Fruit fly (Drosophila melanogaster) whole organism, embryonic: ENCODE results near the gene CG7878.
A peak's percentile ranks its signal among the peaks of the same experiment; 100 is the strongest.

ENCODE experiments used
- ATbp ChIP-seq: fragments of 200-800 bp; sonication (Bioruptor generic); optimal IDR thresholded peaks from 2 replicates; lab custom pipeline; 2017; ENCODE audit warnings: missing biosample characterization, mild to moderate bottlenecking, missing genetic modification characterization, missing genetic modification reagents
- BtbVII ChIP-seq: fragments of 200-800 bp; sonication (Bioruptor generic); optimal IDR thresholded peaks from 3 replicates; lab custom pipeline; 2017; ENCODE audit warnings: missing biosample characterization, mild to moderate bottlenecking, missing genetic modification characterization
- CG12104 ChIP-seq: fragments of 200-800 bp; sonication (Bioruptor generic); optimal IDR thresholded peaks from 3 replicates; lab custom pipeline; 2016; ENCODE audit warnings: missing biosample characterization, missing genetic modification characterization
- CG12942 ChIP-seq: fragments of 200-800 bp; sonication (Bioruptor generic); optimal IDR thresholded peaks from 3 replicates; lab custom pipeline; 2016; ENCODE audit warnings: missing biosample characterization, missing genetic modification characterization
- CG14050 ChIP-seq: fragments of 200-800 bp; sonication (Bioruptor generic); IDR thresholded peaks from 3 replicates; pipeline ENCODE4 v1.3.6; 2022; ENCODE audit warnings: missing biosample characterization, missing genetic modification characterization
- CG14441 ChIP-seq: fragments of 200-800 bp; sonication (Bioruptor generic); IDR thresholded peaks from 2 replicates; pipeline ENCODE4 v1.3.6; 2022; ENCODE audit warnings: missing biosample characterization, missing genetic modification characterization
- CG14965 ChIP-seq: fragments of 200-800 bp; sonication (Bioruptor generic); optimal IDR thresholded peaks from 2 replicates; lab custom pipeline; 2016; ENCODE audit warnings: missing biosample characterization, missing genetic modification characterization, borderline replicate concordance
- CG1602 ChIP-seq: fragments of 200-800 bp; sonication (Bioruptor generic); optimal IDR thresholded peaks from 3 replicates; lab custom pipeline; 2016; ENCODE audit warnings: missing biosample characterization, missing genetic modification characterization
- CG16813 ChIP-seq: fragments of 200-800 bp; sonication (Bioruptor generic); IDR thresholded peaks from 3 replicates; pipeline ENCODE4 v1.3.6; 2022; ENCODE audit warnings: missing biosample characterization, missing genetic modification characterization; ENCODE audit not compliant: partially characterized antibody
- CG16863 ChIP-seq: fragments of 200-800 bp; sonication (Bioruptor generic); optimal IDR thresholded peaks from 3 replicates; lab custom pipeline; 2016; ENCODE audit warnings: missing biosample characterization, missing genetic modification characterization
- CG17361 ChIP-seq: fragments of 200-800 bp; sonication (Bioruptor generic); IDR thresholded peaks from 3 replicates; pipeline ENCODE4 v1.3.6; 2022; ENCODE audit warnings: missing biosample characterization, missing genetic modification characterization
- CG30403 ChIP-seq: fragments of 200-800 bp; sonication (Bioruptor generic); optimal IDR thresholded peaks from 3 replicates; lab custom pipeline; 2016; ENCODE audit warnings: missing biosample characterization, missing genetic modification characterization
- CG34224 ChIP-seq: fragments of 200-800 bp; sonication (Bioruptor generic); IDR thresholded peaks from 3 replicates; pipeline ENCODE4 v1.3.6; 2022; ENCODE audit warnings: missing biosample characterization, missing genetic modification characterization; ENCODE audit not compliant: partially characterized antibody
- CG4282 ChIP-seq: fragments of 200-800 bp; sonication (Bioruptor generic); optimal IDR thresholded peaks from 2 replicates; lab custom pipeline; 2016; ENCODE audit warnings: missing biosample characterization, missing genetic modification characterization
- CG4730 ChIP-seq: fragments of 200-800 bp; sonication (Bioruptor generic); IDR thresholded peaks from 2 replicates; pipeline ENCODE4 v1.3.6; 2022; ENCODE audit warnings: missing biosample characterization, missing genetic modification characterization
- CG7786 ChIP-seq: fragments of 200-800 bp; sonication (Bioruptor generic); optimal IDR thresholded peaks from 2 replicates; lab custom pipeline; 2016; ENCODE audit warnings: missing biosample characterization, missing genetic modification characterization
- CG8388 ChIP-seq: fragments of 200-800 bp; sonication (Bioruptor generic); optimal IDR thresholded peaks from 2 replicates; lab custom pipeline; 2019; ENCODE audit warnings: missing biosample characterization, mild to moderate bottlenecking, missing genetic modification characterization, moderate library complexity
- CTCF ChIP-seq: fragments of 200-800 bp; sonication (Bioruptor generic); optimal IDR thresholded peaks from 2 replicates; lab custom pipeline; 2017; ENCODE audit warnings: missing biosample characterization, mild to moderate bottlenecking, missing genetic modification characterization, moderate library complexity
- Chrac-16 ChIP-seq: fragments of 200-800 bp; sonication (Bioruptor generic); optimal IDR thresholded peaks from 3 replicates; lab custom pipeline; 2016; ENCODE audit warnings: missing biosample characterization, missing genetic modification characterization
- Fer2 ChIP-seq: fragments of 200-800 bp; sonication (Bioruptor generic); optimal IDR thresholded peaks from 2 replicates; lab custom pipeline; 2018; ENCODE audit warnings: missing biosample characterization, mild to moderate bottlenecking, missing genetic modification characterization, moderate library complexity
- HLH3B ChIP-seq: fragments of 200-800 bp; sonication (Bioruptor generic); IDR thresholded peaks from 2 replicates; pipeline ENCODE4 v1.3.6; 2022; ENCODE audit warnings: missing biosample characterization, missing genetic modification characterization
- Hmx ChIP-seq: fragments of 200-800 bp; sonication (Bioruptor generic); optimal IDR thresholded peaks from 2 replicates; lab custom pipeline; 2016; ENCODE audit warnings: missing biosample characterization, missing genetic modification characterization
- Jarid2 ChIP-seq: fragments of 200-800 bp; sonication (Bioruptor generic); optimal IDR thresholded peaks from 3 replicates; lab custom pipeline; 2017; ENCODE audit warnings: mild to moderate bottlenecking, missing biosample characterization, missing genetic modification reagents, missing genetic modification characterization
- MTF-1 ChIP-seq: fragments of 200-800 bp; sonication (Bioruptor generic); optimal IDR thresholded peaks from 2 replicates; lab custom pipeline; 2018; ENCODE audit warnings: missing biosample characterization, mild to moderate bottlenecking, missing genetic modification characterization, borderline replicate concordance
- Myb ChIP-seq: fragments of 200-800 bp; sonication (Bioruptor generic); optimal IDR thresholded peaks from 2 replicates; lab custom pipeline; 2016; ENCODE audit warnings: missing biosample characterization, missing genetic modification characterization
- Nf-YB ChIP-seq: fragments of 200-800 bp; sonication (Bioruptor generic); optimal IDR thresholded peaks from 3 replicates; lab custom pipeline; 2019; ENCODE audit warnings: missing biosample characterization, mild to moderate bottlenecking, missing genetic modification characterization, moderate library complexity
- Poxn ChIP-seq: fragments of 200-800 bp; sonication (Bioruptor generic); IDR thresholded peaks from 2 replicates; pipeline ENCODE4 v1.3.6; 2022; ENCODE audit warnings: missing biosample characterization, missing genetic modification characterization
- Spps ChIP-seq: fragments of 200-800 bp; sonication (Bioruptor generic); optimal IDR thresholded peaks from 2 replicates; lab custom pipeline; 2018; ENCODE audit warnings: missing biosample characterization, mild to moderate bottlenecking, missing genetic modification characterization
- bcd ChIP-seq: fragments of 200-800 bp; sonication (Bioruptor generic); optimal IDR thresholded peaks from 2 replicates; lab custom pipeline; 2017; ENCODE audit warnings: missing biosample characterization, mild to moderate bottlenecking, missing genetic modification characterization
- bigmax ChIP-seq: fragments of 200-800 bp; sonication (Bioruptor generic); optimal IDR thresholded peaks from 2 replicates; lab custom pipeline; 2018; ENCODE audit warnings: missing biosample characterization, mild to moderate bottlenecking, missing genetic modification characterization
- br ChIP-seq: fragments of >200 bp; optimal IDR thresholded peaks from 2 replicates; lab custom pipeline; 2017
- chn ChIP-seq: fragments of 200-800 bp; sonication (Bioruptor generic); optimal IDR thresholded peaks from 2 replicates; lab custom pipeline; 2016; ENCODE audit warnings: missing biosample characterization, missing genetic modification characterization
- croc ChIP-seq: fragments of 200-800 bp; sonication (Bioruptor generic); conservative IDR thresholded peaks from 3 replicates; pipeline ENCODE4 v1.3.6; 2022; ENCODE audit warnings: missing biosample characterization, missing genetic modification characterization
- crp ChIP-seq, 2 experiments: fragments of 200-800 bp; sonication (Bioruptor generic); optimal IDR thresholded peaks; 2 replicates in 1 of 2; 3 replicates in 1 of 2; lab custom pipeline; 2017; ENCODE audit warnings: missing biosample characterization in 2 of 2, missing genetic modification characterization in 2 of 2, mild to moderate bottlenecking in 1 of 2, moderate library complexity in 1 of 2
- en ChIP-seq: fragments of 200-800 bp; sonication (Bioruptor generic); optimal IDR thresholded peaks from 2 replicates; lab custom pipeline; 2016; ENCODE audit warnings: missing biosample characterization, missing genetic modification characterization
- fd102C ChIP-seq: fragments of 200-800 bp; sonication (Bioruptor generic); optimal IDR thresholded peaks from 2 replicates; lab custom pipeline; 2018; ENCODE audit warnings: missing biosample characterization, mild to moderate bottlenecking, missing genetic modification characterization, moderate library complexity
- lola ChIP-seq, 3 experiments: fragments of >200 bp in 2 of 3; fragments of 200-800 bp in 1 of 3; sonication (Bioruptor generic) in 1 of 3; optimal IDR thresholded peaks; 2 replicates each; lab custom pipeline; 2017 to 2019; ENCODE audit warnings: missing biosample characterization in 3 of 3, missing genetic modification characterization in 3 of 3, mild to moderate bottlenecking in 1 of 3, moderate library complexity in 1 of 3
- mirr ChIP-seq: fragments of 200-800 bp; sonication (Bioruptor generic); optimal IDR thresholded peaks from 3 replicates; lab custom pipeline; 2018; ENCODE audit warnings: missing biosample characterization, mild to moderate bottlenecking, missing genetic modification characterization
- onecut ChIP-seq: fragments of 200-800 bp; sonication (Bioruptor generic); IDR thresholded peaks from 2 replicates; pipeline ENCODE4 v1.3.6; 2022; ENCODE audit warnings: missing biosample characterization, missing genetic modification characterization
- org-1 ChIP-seq: fragments of 200-800 bp; sonication (Bioruptor generic); optimal IDR thresholded peaks from 2 replicates; lab custom pipeline; 2017; ENCODE audit warnings: missing biosample characterization, missing genetic modification characterization
- pan ChIP-seq, 4 experiments: fragments of >200 bp in 3 of 4; fragments of 200-800 bp in 1 of 4; sonication (Bioruptor generic) in 1 of 4; optimal IDR thresholded peaks in 3 of 4; IDR thresholded peaks in 1 of 4; 2 replicates each; pipeline versions ENCODE4 v1.3.6 to Lab custom; 2017 to 2022; ENCODE audit warnings: missing biosample characterization in 2 of 4, missing genetic modification characterization in 2 of 4, mixed read lengths in 1 of 4
- phol ChIP-seq: fragments of 200-800 bp; sonication (Bioruptor generic); optimal IDR thresholded peaks from 3 replicates; lab custom pipeline; 2018; ENCODE audit warnings: missing biosample characterization, mild to moderate bottlenecking, missing genetic modification characterization, moderate library complexity
- sc ChIP-seq, 3 experiments: fragments of >200 bp in 2 of 3; fragments of 200-800 bp in 1 of 3; sonication (Bioruptor generic) in 1 of 3; optimal IDR thresholded peaks; 2 replicates in 2 of 3; 3 replicates in 1 of 3; lab custom pipeline; 2017; ENCODE audit warnings: mild to moderate bottlenecking in 1 of 3, missing biosample characterization in 1 of 3, missing genetic modification characterization in 1 of 3, missing genetic modification reagents in 1 of 3
- shn ChIP-seq: fragments of 200-800 bp; sonication (Bioruptor generic); optimal IDR thresholded peaks from 3 replicates; lab custom pipeline; 2016; ENCODE audit warnings: missing biosample characterization, missing genetic modification characterization
- sim ChIP-seq: fragments of 200-800 bp; sonication (Bioruptor generic); IDR thresholded peaks from 2 replicates; pipeline ENCODE4 v1.3.6; 2022; ENCODE audit warnings: missing biosample characterization, missing genetic modification characterization
- so ChIP-seq: fragments of 200-800 bp; sonication (Bioruptor generic); IDR thresholded peaks from 3 replicates; pipeline ENCODE4 v1.3.6; 2022; ENCODE audit warnings: missing biosample characterization, missing genetic modification characterization
- tap ChIP-seq: fragments of 200-800 bp; optimal IDR thresholded peaks from 3 replicates; lab custom pipeline; 2019; ENCODE audit warnings: missing biosample characterization, mild to moderate bottlenecking, missing genetic modification characterization, moderate library complexity

CG7878 gene

dm6 chr3R:8119457-8120337, 2.8 kb upstream of the CG7878 start (continued):
- no peak; the same call in 2 of the 3 replicates for TF ChIP-seq so (GFP tag; lab: Robert Waterston, UW)
- TF ChIP-seq CG30403 (GFP tag; lab: Kevin White, UChicago): peak; percentile 13
- TF ChIP-seq CG8388: peak; percentile 57
- no peak for TF ChIP-seq CG4282
- no peak for TF ChIP-seq Myb (GFP tag; lab: Kevin White, UChicago)
- TF ChIP-seq phol (tag; lab: Kevin White, UChicago): peak; percentile 64
- peak; percentile 41 for TF ChIP-seq Fer2
- no peak for TF ChIP-seq fd102C (GFP tag; lab: Kevin White, UChicago)
- no peak for TF ChIP-seq CG16863 (GFP tag; lab: Kevin White, UChicago)
- no peak for TF ChIP-seq CG16813 (GFP tag; lab: Robert Waterston, UW)
- peak; percentile 1 for TF ChIP-seq Hmx (GFP tag; lab: Kevin White, UChicago)
- TF ChIP-seq Chrac-16 (GFP tag; lab: Kevin White, UChicago): peak; percentile 15
- TF ChIP-seq CG14050 (GFP tag; lab: Robert Waterston, UW): peak; percentile 49; the same call in 2 of the 3 replicates
- no peak for TF ChIP-seq br (lab: Kevin White, UChicago)
- peak; percentile 7 for TF ChIP-seq CTCF (GFP tag; lab: Kevin White, UChicago)
- no peak for TF ChIP-seq org-1 (GFP tag; lab: Kevin White, UChicago)
- no peak for TF ChIP-seq bigmax (GFP tag; lab: Kevin White, UChicago)
- TF ChIP-seq bcd (GFP tag; lab: Kevin White, UChicago): peak; percentile 47
- TF ChIP-seq lola (GFP tag; optimal IDR thresholded peaks at IDR 0.05; lab: Kevin White, UChicago): peak in 1 of 3 experiments; percentile 17
- TF ChIP-seq CG14965 (GFP tag; lab: Kevin White, UChicago): no peak
- no peak for TF ChIP-seq sc (optimal IDR thresholded peaks at IDR 0.05; lab: Kevin White, UChicago)
- no peak for TF ChIP-seq sc (GFP tag; optimal IDR thresholded peaks at IDR 0.05; lab: Kevin White, UChicago)
- TF ChIP-seq chn: no peak
- TF ChIP-seq shn (GFP tag; lab: Kevin White, UChicago): peak; percentile 43
- peak; percentile 67 for TF ChIP-seq BtbVII (GFP tag; lab: Kevin White, UChicago)
- TF ChIP-seq CG1602 (GFP tag; lab: Kevin White, UChicago): peak; percentile 15
- peak; percentile 25; the same call in 2 of the 3 replicates for TF ChIP-seq croc (GFP tag; lab: Robert Waterston, UW)
- peak; percentile 14 for TF ChIP-seq MTF-1 (GFP tag; lab: Kevin White, UChicago)
- TF ChIP-seq CG17361 (GFP tag; lab: Robert Waterston, UW): peak; percentile 56; the same call in 2 of the 3 replicates
- no peak; the same call in none of the 2 replicates for TF ChIP-seq onecut
- peak; percentile 89 for TF ChIP-seq mirr (GFP tag; lab: Kevin White, UChicago)
- TF ChIP-seq pan (optimal IDR thresholded peaks at IDR 0.05; lab: Kevin White, UChicago): no peak
- peak in 1 of 2 experiments; percentile 75 for TF ChIP-seq pan (GFP tag; optimal IDR thresholded peaks at IDR 0.05 in 1 of 2, IDR thresholded peaks at IDR 0.05 in 1 of 2)
- peak; percentile 33 for TF ChIP-seq Nf-YB (GFP tag; lab: Kevin White, UChicago)
- TF ChIP-seq CG14441 (GFP tag; lab: Robert Waterston, UW): peak; percentile 40; the same call in 1 of the 2 replicates
- peak; percentile 39 for TF ChIP-seq ATbp (GFP tag; lab: Kevin White, UChicago)
- no peak for TF ChIP-seq CG7786
- no peak for TF ChIP-seq Spps
- no peak for TF ChIP-seq en (GFP tag; lab: Kevin White, UChicago)
- TF ChIP-seq tap (tag; lab: Kevin White, UChicago): peak; percentile 72
- TF ChIP-seq CG12104 (GFP tag; lab: Kevin White, UChicago): peak; percentile 39
- TF ChIP-seq sim: no peak; the same call in 1 of the 2 replicates
- no peak for TF ChIP-seq CG12942 (GFP tag; lab: Kevin White, UChicago)
- TF ChIP-seq CG34224 (GFP tag; lab: Robert Waterston, UW): peak; percentile 22; the same call in 2 of the 3 replicates
- TF ChIP-seq Jarid2 (GFP tag; lab: Kevin White, UChicago): peak; percentile 5
- 0 out of 2 replicates have a peak, but pooled peaks have one; percentile 48 for TF ChIP-seq Poxn (GFP tag; lab: Robert Waterston, UW)
- no peak for TF ChIP-seq crp (GFP tag; optimal IDR thresholded peaks at IDR 0.05; lab: Kevin White, UChicago)
- TF ChIP-seq CG4730: peak; percentile 41
- peak; percentile 60; the same call in 1 of the 2 replicates for TF ChIP-seq HLH3B (GFP tag; lab: Robert Waterston, UW)
